Worm (Caenorhabditis elegans) whole organism, young adult: Measurements from ENCODE around the gene Y102F5A.1.
A peak's percentile ranks its signal among the peaks of the same experiment; 100 is the strongest.

ENCODE experiments used
- B0336.3 ChIP-seq: fragments of 200-800 bp; sonication (Bioruptor generic); IDR thresholded peaks from 2 replicates; pipeline ENCODE4 v1.3.6; 2022; ENCODE audit warnings: missing genetic modification characterization, missing compliant biosample characterization
- D2030.7 ChIP-seq: fragments of 200-800 bp; sonication (Bioruptor generic); IDR thresholded peaks from 2 replicates; pipeline ENCODE4 v1.3.6; 2022; ENCODE audit warnings: missing genetic modification reagents, missing genetic modification characterization, missing compliant biosample characterization
- F39B2.1 ChIP-seq: fragments of 200-800 bp; sonication (Bioruptor generic); IDR thresholded peaks from 2 replicates; pipeline ENCODE4 v1.3.6; 2022; ENCODE audit warnings: missing genetic modification reagents, missing genetic modification characterization, missing compliant biosample characterization
- Y56A3A.18 ChIP-seq: fragments of 200-800 bp; sonication (Bioruptor generic); IDR thresholded peaks from 2 replicates; pipeline ENCODE4 v1.3.6; 2022; ENCODE audit warnings: missing genetic modification reagents, missing genetic modification characterization, missing compliant biosample characterization
- Y95B8A.8 ChIP-seq: fragments of 200-800 bp; sonication (Bioruptor generic); IDR thresholded peaks from 2 replicates; pipeline ENCODE4 v1.3.6; 2022; ENCODE audit warnings: missing genetic modification reagents, missing genetic modification characterization, missing compliant biosample characterization
- ZK185.1 ChIP-seq: sonication (generic microtip); optimal IDR thresholded peaks from 2 replicates; lab custom pipeline; 2016; ENCODE audit warnings: mild to moderate bottlenecking, missing genetic modification characterization, missing compliant biosample characterization; ENCODE audit not compliant: poor library complexity, severe bottlenecking
- akir-1 ChIP-seq: fragments of 200-800 bp; sonication (Bioruptor generic); optimal IDR thresholded peaks from 2 replicates; lab custom pipeline; 2018; ENCODE audit warnings: mild to moderate bottlenecking, missing genetic modification characterization, moderate library complexity, missing compliant biosample characterization
- ama-1 ChIP-seq, 3 experiments: fragments of 150-350 bp in 1 of 3; sonication (generic microtip) in 2 of 3; optimal IDR thresholded peaks; 2 replicates each; lab custom pipeline; 2014 to 2018; ENCODE audit warnings: missing biosample characterization in 2 of 3, missing genetic modification characterization in 2 of 3, missing genetic modification reagents in 2 of 3
- attf-3 ChIP-seq: fragments of 200-800 bp; sonication (Bioruptor generic); conservative IDR thresholded peaks from 2 replicates; pipeline ENCODE4 v1.3.6; 2022; ENCODE audit warnings: missing genetic modification reagents, missing genetic modification characterization, missing compliant biosample characterization
- bed-1 ChIP-seq: fragments of 200-800 bp; sonication (Bioruptor generic); IDR thresholded peaks from 2 replicates; pipeline ENCODE4 v1.3.6; 2022; ENCODE audit warnings: missing genetic modification reagents, missing genetic modification characterization, missing compliant biosample characterization
- cebp-1 ChIP-seq, 2 experiments: fragments of 200-800 bp in 1 of 2; sonication (Bioruptor generic) in 1 of 2; sonication (generic microtip) in 1 of 2; IDR thresholded peaks in 1 of 2; optimal IDR thresholded peaks in 1 of 2; 2 replicates each; pipeline versions ENCODE4 v1.3.6 to Lab custom; 2017 to 2022; ENCODE audit warnings: missing compliant biosample characterization in 2 of 2, missing genetic modification characterization in 2 of 2, mild to moderate bottlenecking in 1 of 2, missing genetic modification reagents in 1 of 2, moderate library complexity in 1 of 2
- ceh-27 ChIP-seq: fragments of 200-800 bp; sonication (Bioruptor generic); optimal IDR thresholded peaks from 2 replicates; lab custom pipeline; 2018; ENCODE audit warnings: mild to moderate bottlenecking, missing genetic modification characterization, moderate library complexity, missing compliant biosample characterization
- ceh-40 ChIP-seq: fragments of 200-800 bp; sonication (Bioruptor generic); IDR thresholded peaks from 2 replicates; pipeline ENCODE4 v1.3.6; 2022; ENCODE audit warnings: missing genetic modification characterization, missing compliant biosample characterization
- ceh-79 ChIP-seq: sonication (generic microtip); optimal IDR thresholded peaks from 2 replicates; lab custom pipeline; 2017; ENCODE audit warnings: mild to moderate bottlenecking, missing genetic modification characterization, missing compliant biosample characterization
- die-1 ChIP-seq: sonication (generic microtip); optimal IDR thresholded peaks from 2 replicates; lab custom pipeline; 2016; ENCODE audit warnings: missing genotype, mild to moderate bottlenecking, missing genetic modification characterization, missing compliant biosample characterization
- dpff-1 ChIP-seq: sonication (generic microtip); optimal IDR thresholded peaks from 2 replicates; lab custom pipeline; 2017; ENCODE audit warnings: mild to moderate bottlenecking, missing genetic modification characterization, missing compliant biosample characterization
- dpl-1 ChIP-seq: fragments of 150-350 bp; optimal IDR thresholded peaks from 2 replicates; lab custom pipeline; 2014; ENCODE audit warnings: missing biosample characterization, missing genetic modification reagents, missing genetic modification characterization
- efl-1 ChIP-seq: fragments of 150-350 bp; optimal IDR thresholded peaks from 2 replicates; lab custom pipeline; 2014; ENCODE audit warnings: missing biosample characterization, missing genetic modification reagents, missing genetic modification characterization
- egl-18 ChIP-seq: fragments of 200-800 bp; sonication (Bioruptor generic); IDR thresholded peaks from 2 replicates; pipeline ENCODE4 v1.3.6; 2022; ENCODE audit warnings: missing genetic modification reagents, missing genetic modification characterization, missing compliant biosample characterization
- egrh-3 ChIP-seq: fragments of 200-800 bp; sonication (Bioruptor generic); IDR thresholded peaks from 2 replicates; pipeline ENCODE4 v1.3.6; 2022; ENCODE audit warnings: missing genetic modification reagents, missing genetic modification characterization, missing compliant biosample characterization
- ets-4 ChIP-seq: fragments of 200-800 bp; sonication (Bioruptor generic); optimal IDR thresholded peaks from 2 replicates; lab custom pipeline; 2018; ENCODE audit warnings: mild to moderate bottlenecking, missing genetic modification characterization, missing compliant biosample characterization
- gei-17 ChIP-seq: fragments of 200-800 bp; sonication (Bioruptor generic); optimal IDR thresholded peaks from 2 replicates; lab custom pipeline; 2018; ENCODE audit warnings: mild to moderate bottlenecking, missing genetic modification characterization, missing compliant biosample characterization
- hlh-12 ChIP-seq: sonication (generic microtip); optimal IDR thresholded peaks from 2 replicates; lab custom pipeline; 2016; ENCODE audit warnings: missing genetic modification characterization, missing compliant biosample characterization
- hlh-26 ChIP-seq: fragments of 200-800 bp; sonication (Bioruptor generic); conservative IDR thresholded peaks from 2 replicates; pipeline ENCODE4 v1.3.6; 2022; ENCODE audit warnings: missing genetic modification reagents, missing genetic modification characterization, missing compliant biosample characterization
- hrde-1 ChIP-seq: sonication (generic microtip); optimal IDR thresholded peaks from 2 replicates; lab custom pipeline; 2016; ENCODE audit warnings: missing genetic modification characterization, mild to moderate bottlenecking, missing compliant biosample characterization, moderate library complexity, missing genotype, missing genetic modification reagents, borderline replicate concordance
- let-607 ChIP-seq, 2 experiments: fragments of 200-800 bp in 1 of 2; sonication (Bioruptor generic) in 1 of 2; sonication (generic microtip) in 1 of 2; optimal IDR thresholded peaks; 2 replicates each; lab custom pipeline; 2016 to 2018; ENCODE audit warnings: mild to moderate bottlenecking in 2 of 2, missing compliant biosample characterization in 2 of 2, missing genetic modification characterization in 2 of 2, moderate library complexity in 2 of 2, missing genotype in 1 of 2
- lin-40 ChIP-seq: sonication (generic microtip); optimal IDR thresholded peaks from 2 replicates; lab custom pipeline; 2016; ENCODE audit warnings: missing genetic modification characterization, mild to moderate bottlenecking, missing compliant biosample characterization, missing genotype, missing genetic modification reagents
- lin-54 ChIP-seq: fragments of 200-800 bp; sonication (Bioruptor generic); optimal IDR thresholded peaks from 2 replicates; lab custom pipeline; 2018; ENCODE audit warnings: mild to moderate bottlenecking, missing genetic modification characterization, missing compliant biosample characterization
- lsl-1 ChIP-seq: fragments of 200-800 bp; sonication (Bioruptor generic); optimal IDR thresholded peaks from 2 replicates; lab custom pipeline; 2018; ENCODE audit warnings: mild to moderate bottlenecking, missing genetic modification characterization, moderate library complexity, missing compliant biosample characterization
- madf-10 ChIP-seq: sonication (generic microtip); optimal IDR thresholded peaks from 2 replicates; lab custom pipeline; 2016; ENCODE audit warnings: mild to moderate bottlenecking, missing genetic modification characterization, missing compliant biosample characterization
- mes-4 ChIP-seq: sonication (generic microtip); optimal IDR thresholded peaks from 2 replicates; lab custom pipeline; 2016; ENCODE audit warnings: missing genotype, missing genetic modification characterization, missing compliant biosample characterization
- nfyb-1 ChIP-seq: fragments of 200-800 bp; sonication (Bioruptor generic); IDR thresholded peaks from 2 replicates; pipeline ENCODE4 v1.3.6; 2022; ENCODE audit warnings: missing genetic modification reagents, missing genetic modification characterization, missing compliant biosample characterization
- nhr-27 ChIP-seq: fragments of 200-800 bp; sonication (Bioruptor generic); optimal IDR thresholded peaks from 2 replicates; lab custom pipeline; 2018; ENCODE audit warnings: mild to moderate bottlenecking, missing genetic modification characterization, moderate library complexity, missing compliant biosample characterization
- nhr-80 ChIP-seq: sonication (generic microtip); optimal IDR thresholded peaks from 2 replicates; lab custom pipeline; 2016; ENCODE audit warnings: missing genetic modification characterization, missing compliant biosample characterization
- nhr-90 ChIP-seq: sonication (generic microtip); optimal IDR thresholded peaks from 2 replicates; lab custom pipeline; 2016; ENCODE audit warnings: missing genotype, mild to moderate bottlenecking, missing genetic modification characterization, missing compliant biosample characterization
- rcor-1 ChIP-seq: fragments of 200-800 bp; sonication (Bioruptor generic); IDR thresholded peaks from 2 replicates; pipeline ENCODE4 v1.3.6; 2022; ENCODE audit warnings: missing genetic modification reagents, missing genetic modification characterization, missing compliant biosample characterization
- sdz-38 ChIP-seq: sonication (generic microtip); optimal IDR thresholded peaks from 2 replicates; lab custom pipeline; 2016; ENCODE audit warnings: missing genotype, missing genetic modification characterization, missing compliant biosample characterization
- snpc-1.1 ChIP-seq: sonication (generic microtip); optimal IDR thresholded peaks from 2 replicates; lab custom pipeline; 2017; ENCODE audit warnings: missing genetic modification characterization, mild to moderate bottlenecking, missing compliant biosample characterization, antibody characterized with exemption, moderate library complexity, missing genotype, missing genetic modification reagents; ENCODE audit not compliant: insufficient read depth
- snpc-3.4 ChIP-seq: sonication (generic microtip); optimal IDR thresholded peaks from 2 replicates; lab custom pipeline; 2017; ENCODE audit warnings: missing genetic modification characterization, mild to moderate bottlenecking, missing compliant biosample characterization, antibody characterized with exemption, moderate library complexity, missing genotype, missing genetic modification reagents
- snpc-4 ChIP-seq, 5 experiments: fragments of 150-350 bp in 1 of 5; sonication (generic microtip) in 4 of 5; optimal IDR thresholded peaks; 2 replicates each; lab custom pipeline; 2014 to 2018; ENCODE audit warnings: missing genetic modification characterization in 5 of 5, missing biosample characterization in 3 of 5, antibody characterized with exemption in 2 of 5, mild to moderate bottlenecking in 2 of 5, missing compliant biosample characterization in 2 of 5, missing genotype in 2 of 5, moderate library complexity in 2 of 5, missing genetic modification reagents in 1 of 5
- unc-62 ChIP-seq: fragments of 150-350 bp; optimal IDR thresholded peaks from 2 replicates; lab custom pipeline; 2014; ENCODE audit warnings: missing biosample characterization, missing genetic modification reagents, missing genetic modification characterization
- zfh-2 ChIP-seq: fragments of 200-800 bp; sonication (Bioruptor generic); conservative IDR thresholded peaks from 2 replicates; pipeline ENCODE4 v1.3.6; 2022; ENCODE audit warnings: missing genetic modification reagents, missing genetic modification characterization, missing compliant biosample characterization

Gene Y102F5A.1

DNA sequence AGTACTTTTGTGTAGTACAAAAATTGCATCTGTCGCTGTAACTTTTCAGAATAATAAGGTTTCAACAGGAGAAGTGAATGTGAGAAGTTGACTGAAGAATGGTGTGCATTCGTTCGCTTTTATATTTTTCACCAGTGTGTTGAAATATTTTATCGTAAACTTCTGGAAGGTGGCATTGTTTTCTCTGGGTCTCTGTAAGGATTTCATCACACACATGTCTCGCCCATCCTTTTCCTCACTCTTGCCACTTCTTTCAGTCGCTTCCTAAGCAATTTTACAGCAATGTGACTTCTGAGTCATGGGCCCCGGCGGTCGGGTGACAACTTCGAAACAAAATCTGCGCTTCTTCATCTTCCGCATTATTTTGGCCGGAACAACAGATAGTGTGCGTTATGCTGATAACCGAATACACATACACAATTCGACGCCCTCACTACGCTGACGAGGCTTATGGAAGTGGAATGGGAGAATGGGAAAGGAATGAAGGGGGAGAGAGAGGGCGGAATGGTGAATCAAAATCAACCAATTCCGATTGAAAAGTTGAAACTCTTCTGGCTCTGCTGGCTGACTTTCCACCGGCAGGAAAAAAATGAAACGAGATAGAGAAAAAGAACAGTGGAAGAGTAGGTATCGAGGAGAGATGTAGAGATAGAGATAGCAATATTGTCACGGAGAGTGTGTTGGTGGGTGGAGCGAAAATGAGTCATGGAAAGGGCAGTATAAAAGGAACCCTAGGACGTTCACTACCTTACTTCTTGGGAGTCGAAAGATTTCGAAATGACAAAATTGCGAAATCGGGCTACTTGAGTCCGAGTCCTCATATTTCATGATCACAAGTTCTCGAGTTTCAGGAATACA lies 7.5 kb upstream of the Y102F5A.1 start:
- TF ChIP-seq hrde-1 (no peak), hlh-12 (no peak), attf-3 (no peak), ceh-79 (no peak), madf-10 (tag; lab: Kevin White, UChicago) (peak; percentile 7), snpc-1.1 (tag; lab: Kevin White, UChicago) (no peak), nhr-27 (no peak), F39B2.1 (GFP tag; lab: Robert Waterston, UW) (no peak), mes-4 (tag; lab: Kevin White, UChicago) (no peak), ceh-40 (GFP tag; lab: Robert Waterston, UW) (no peak), egrh-3 (GFP tag; lab: Robert Waterston, UW) (0 out of 2 replicates have a peak, but pooled peaks have one; percentile 6), lin-40 (tag; lab: Kevin White, UChicago) (peak; percentile 6), bed-1 (GFP tag; lab: Robert Waterston, UW) (no peak), nhr-80 (tag; lab: Kevin White, UChicago) (peak; percentile 90), egl-18 (GFP tag; lab: Robert Waterston, UW) (no peak), efl-1 (GFP tag; lab: Kevin White, UChicago) (no peak), ama-1 (optimal IDR thresholded peaks at IDR 0.05; lab: Kevin White, UChicago) (peak; percentile 8), ama-1 (GFP tag; optimal IDR thresholded peaks at IDR 0.05; lab: Kevin White, UChicago) (no peak), lsl-1 (GFP tag; lab: Kevin White, UChicago) (no peak), ZK185.1 (tag; lab: Kevin White, UChicago) (no peak), snpc-3.4 (tag; lab: Kevin White, UChicago) (no peak), die-1 (tag; lab: Kevin White, UChicago) (no peak), akir-1 (peak; percentile 3), nhr-90 (peak; percentile 62), dpl-1 (GFP tag; lab: Kevin White, UChicago) (no peak), lin-54 (GFP tag; lab: Kevin White, UChicago) (no peak), Y95B8A.8 (GFP tag; lab: Robert Waterston, UW) (peak; percentile 59; the same call in 1 of the 2 replicates), dpff-1 (tag; lab: Kevin White, UChicago) (no peak), cebp-1 (GFP tag; IDR thresholded peaks at IDR 0.05; lab: Robert Waterston, UW) (peak; percentile 98), cebp-1 (tag; optimal IDR thresholded peaks at IDR 0.05; lab: Kevin White, UChicago) (peak; percentile 99), gei-17 (GFP tag; lab: Kevin White, UChicago) (no peak), snpc-4 (GFP tag; optimal IDR thresholded peaks at IDR 0.05; lab: Kevin White, UChicago) (no peak), snpc-4 (tag; optimal IDR thresholded peaks at IDR 0.05; lab: Kevin White, UChicago) (peak in 1 of 4 experiments; percentile 5), ets-4 (GFP tag; lab: Kevin White, UChicago) (peak; percentile 76), nfyb-1 (GFP tag; lab: Robert Waterston, UW) (0 out of 2 replicates have a peak, but pooled peaks have one; percentile 25), D2030.7 (GFP tag; lab: Robert Waterston, UW) (no peak), rcor-1 (GFP tag; lab: Robert Waterston, UW) (no peak), B0336.3 (GFP tag; lab: Robert Waterston, UW) (no peak; the same call in 1 of the 2 replicates), zfh-2 (peak; percentile 74), unc-62 (GFP tag; lab: Kevin White, UChicago) (peak; percentile 64), ceh-27 (GFP tag; lab: Kevin White, UChicago) (no peak), let-607 (tag; optimal IDR thresholded peaks at IDR 0.05; lab: Kevin White, UChicago) (peak in 1 of 2 experiments; percentile 61), Y56A3A.18 (0 out of 2 replicates have a peak, but pooled peaks have one; percentile 36), sdz-38 (no peak), hlh-26 (GFP tag; lab: Robert Waterston, UW) (no peak)
